Worm (Caenorhabditis elegans) whole organism, L4/young adult: ENCODE measurements around the gene F01F1.11.

Experiments
- dao-5 ChIP-seq: sonication (generic microtip); optimal IDR thresholded peaks from 2 replicates; lab custom pipeline; 2016; ENCODE audit warnings: missing genotype, missing genetic modification characterization, moderate library complexity, missing compliant biosample characterization
- him-1 ChIP-seq: sonication (generic microtip); optimal IDR thresholded peaks from 2 replicates; lab custom pipeline; 2016; ENCODE audit warnings: missing genotype, missing genetic modification reagents, missing genetic modification characterization, missing compliant biosample characterization

DNA sequence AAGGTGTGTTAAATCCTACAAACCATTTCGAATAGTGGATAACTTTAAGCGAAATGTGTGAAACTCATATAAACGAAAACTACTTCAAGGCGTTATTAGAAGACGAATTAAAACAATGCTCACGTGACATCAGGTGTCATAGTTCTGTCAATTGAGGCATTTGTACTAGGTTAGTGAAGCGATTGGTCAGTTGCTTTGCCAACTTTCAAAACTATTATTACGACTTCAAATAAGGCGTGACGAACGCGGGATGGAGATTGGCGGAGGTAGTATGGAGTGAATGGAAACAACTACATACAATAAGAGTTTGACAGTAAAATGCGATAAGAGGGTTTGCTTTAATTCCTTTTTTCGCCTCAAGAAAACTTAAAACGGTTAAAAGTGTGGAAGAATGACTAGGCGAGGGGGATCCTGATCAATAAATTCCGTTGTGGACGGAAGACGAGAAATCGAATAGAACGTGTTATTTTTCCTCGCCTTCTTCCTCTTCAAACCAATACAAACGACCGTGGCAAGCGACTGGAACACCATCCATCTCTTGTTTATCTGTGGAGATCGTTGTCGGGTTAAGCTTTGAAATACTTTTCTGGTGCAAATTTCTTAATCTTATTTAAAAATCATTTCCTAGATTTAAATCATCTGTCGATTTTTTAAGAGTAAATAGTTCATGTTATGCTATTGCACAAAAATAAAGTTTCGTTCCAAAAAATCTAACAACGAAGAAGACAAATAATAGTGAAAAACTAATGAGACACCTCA lies 30.7 kb downstream of the F01F1.11 start:
- TF ChIP-seq him-1 (tag; lab: Kevin White, UChicago) (no peak), dao-5 (tag; lab: Kevin White, UChicago) (no peak)
